Worm (Caenorhabditis elegans): ENCODE measurements around the gene F28A10.8.
"Not testable (repeated sequence)": the region's sequence is repeated elsewhere in the genome, so short reads cannot be mapped to it uniquely, and the experiment has no call there.

DNA sequence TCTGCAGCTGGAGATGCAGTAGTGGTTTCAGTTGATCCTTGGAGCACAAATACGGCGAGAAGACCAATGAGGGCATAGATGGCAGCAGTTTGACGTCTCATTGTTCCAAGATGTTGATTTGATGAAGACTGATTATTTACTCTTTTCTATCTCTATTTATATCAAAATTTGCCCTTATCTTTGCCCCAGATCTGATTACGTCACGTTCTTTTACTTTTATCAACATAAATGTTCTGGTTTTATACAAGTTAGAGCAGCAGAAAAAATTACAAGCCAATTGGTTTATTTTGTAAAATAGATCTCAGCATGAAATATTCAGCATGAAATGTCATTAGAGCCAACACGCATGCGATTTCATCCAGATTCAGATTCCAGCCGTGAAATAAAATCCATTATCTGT lies 15.6 kb downstream of the F28A10.8 start, which contains the start of gene msrp-4:
- TF ChIP-seq egl-27 (tag; optimal IDR thresholded peaks at IDR 0.05); elt-3 (tag; optimal IDR thresholded peaks at IDR 0.05); lin-13 (GFP tag; optimal IDR thresholded peaks at IDR 0.05); ZK546.5 (tag; optimal IDR thresholded peaks at IDR 0.05); nhr-12 (tag; optimal IDR thresholded peaks at IDR 0.05); mab-5 (tag; optimal IDR thresholded peaks at IDR 0.05); unc-62 (GFP tag; optimal IDR thresholded peaks at IDR 0.05); fos-1 (tag; optimal IDR thresholded peaks at IDR 0.05); nhr-21 (tag; optimal IDR thresholded peaks at IDR 0.05): not testable (repeated sequence)
